Worm (Caenorhabditis elegans) whole organism, L3 larva: ENCODE data around the gene clec-255.

Source experiments
- R02D3.7 ChIP-seq: fragments of 150-350 bp; optimal IDR thresholded peaks from 2 replicates; lab custom pipeline; 2014; ENCODE audit warnings: missing biosample characterization, missing genetic modification characterization
- ZK546.5 ChIP-seq: sonication (generic microtip); optimal IDR thresholded peaks from 2 replicates; lab custom pipeline; 2017; ENCODE audit warnings: missing biosample characterization, missing genetic modification characterization
- aly-2 ChIP-seq: fragments of 150-350 bp; optimal IDR thresholded peaks from 2 replicates; lab custom pipeline; 2014; ENCODE audit warnings: missing biosample characterization, missing genetic modification characterization
- ama-1 ChIP-seq: fragments of 150-350 bp; optimal IDR thresholded peaks from 2 replicates; lab custom pipeline; 2018
- ceh-16 ChIP-seq: sonication (generic microtip); optimal IDR thresholded peaks from 2 replicates; lab custom pipeline; 2017; ENCODE audit warnings: missing biosample characterization, missing genetic modification characterization
- ceh-28 ChIP-seq: fragments of 150-350 bp; optimal IDR thresholded peaks from 2 replicates; lab custom pipeline; 2014; ENCODE audit warnings: missing biosample characterization, missing genetic modification reagents, missing genetic modification characterization
- ceh-82 ChIP-seq: fragments of 150-350 bp; optimal IDR thresholded peaks from 2 replicates; lab custom pipeline; 2014; ENCODE audit warnings: missing biosample characterization, missing genetic modification characterization
- ceh-9 ChIP-seq: sonication (generic microtip); optimal IDR thresholded peaks from 2 replicates; lab custom pipeline; 2018; ENCODE audit warnings: missing biosample characterization, missing genetic modification characterization
- daf-12 ChIP-seq: fragments of 150-350 bp; optimal IDR thresholded peaks from 2 replicates; lab custom pipeline; 2014; ENCODE audit warnings: missing biosample characterization, missing genetic modification reagents, missing genetic modification characterization
- egl-27 ChIP-seq: sonication (generic microtip); optimal IDR thresholded peaks from 4 replicates; lab custom pipeline; 2017; ENCODE audit warnings: missing biosample characterization, missing genetic modification reagents, missing genetic modification characterization
- elt-1 ChIP-seq: fragments of 150-350 bp; optimal IDR thresholded peaks from 2 replicates; lab custom pipeline; 2014; ENCODE audit warnings: missing biosample characterization, missing genetic modification characterization
- elt-2 ChIP-seq: sonication (generic microtip); optimal IDR thresholded peaks from 2 replicates; lab custom pipeline; 2016; ENCODE audit warnings: missing genetic modification reagents, mild to moderate bottlenecking, missing genetic modification characterization, missing compliant biosample characterization
- elt-3 ChIP-seq, 3 experiments: fragments of 150-350 bp in 1 of 3; sonication (generic microtip) in 2 of 3; optimal IDR thresholded peaks; 2 replicates in 2 of 3; 4 replicates in 1 of 3; lab custom pipeline; 2014 to 2017; ENCODE audit warnings: missing biosample characterization in 3 of 3, missing genetic modification characterization in 3 of 3
- eor-1 ChIP-seq, 2 experiments: fragments of 150-350 bp; optimal IDR thresholded peaks; 2 replicates each; lab custom pipeline; 2014 to 2018; ENCODE audit warnings: missing biosample characterization in 2 of 2, missing genetic modification characterization in 2 of 2
- fkh-10 ChIP-seq: sonication (generic microtip); optimal IDR thresholded peaks from 2 replicates; lab custom pipeline; 2017; ENCODE audit warnings: missing biosample characterization, missing genetic modification reagents, missing genetic modification characterization
- fkh-2 ChIP-seq: fragments of 150-350 bp; optimal IDR thresholded peaks from 2 replicates; lab custom pipeline; 2014; ENCODE audit warnings: missing biosample characterization, missing genetic modification reagents, missing genetic modification characterization
- fos-1 ChIP-seq: fragments of 150-350 bp; optimal IDR thresholded peaks from 2 replicates; lab custom pipeline; 2014; ENCODE audit warnings: missing biosample characterization, missing genetic modification characterization
- jun-1 ChIP-seq: fragments of 150-350 bp; optimal IDR thresholded peaks from 2 replicates; lab custom pipeline; 2014; ENCODE audit warnings: missing biosample characterization, missing genetic modification reagents, missing genetic modification characterization
- lin-15B ChIP-seq: fragments of 150-350 bp; optimal IDR thresholded peaks from 2 replicates; lab custom pipeline; 2014; ENCODE audit warnings: missing biosample characterization, missing genetic modification characterization
- lin-39 ChIP-seq: fragments of 150-350 bp; optimal IDR thresholded peaks from 2 replicates; lab custom pipeline; 2018; ENCODE audit warnings: missing biosample characterization, missing genetic modification reagents, missing genetic modification characterization
- mdl-1 ChIP-seq: fragments of 150-350 bp; optimal IDR thresholded peaks from 2 replicates; lab custom pipeline; 2014; ENCODE audit warnings: missing biosample characterization, missing genetic modification characterization
- mml-1 ChIP-seq: fragments of 150-350 bp; sonication (generic microtip); optimal IDR thresholded peaks from 3 replicates; lab custom pipeline; 2014; ENCODE audit warnings: missing biosample characterization, missing genetic modification characterization
- nfya-1 ChIP-seq: sonication (generic microtip); optimal IDR thresholded peaks from 2 replicates; lab custom pipeline; 2017; ENCODE audit warnings: missing genetic modification characterization, mild to moderate bottlenecking, missing compliant biosample characterization, antibody characterized with exemption, moderate library complexity; ENCODE audit not compliant: insufficient read depth
- nhr-11 ChIP-seq: fragments of 150-350 bp; optimal IDR thresholded peaks from 2 replicates; lab custom pipeline; 2014; ENCODE audit warnings: missing biosample characterization, missing genetic modification characterization
- nhr-12 ChIP-seq: fragments of 150-350 bp; optimal IDR thresholded peaks from 2 replicates; lab custom pipeline; 2014; ENCODE audit warnings: missing biosample characterization, missing genetic modification characterization
- nhr-23 ChIP-seq: fragments of 150-350 bp; optimal IDR thresholded peaks from 2 replicates; lab custom pipeline; 2014; ENCODE audit warnings: missing biosample characterization, missing genetic modification reagents, missing genetic modification characterization
- nhr-237 ChIP-seq: fragments of 150-350 bp; optimal IDR thresholded peaks from 2 replicates; lab custom pipeline; 2014; ENCODE audit warnings: missing biosample characterization, missing genetic modification characterization
- nhr-25 ChIP-seq: sonication (generic microtip); optimal IDR thresholded peaks from 2 replicates; lab custom pipeline; 2017; ENCODE audit warnings: missing biosample characterization, missing genetic modification characterization
- nhr-28 ChIP-seq: fragments of 150-350 bp; optimal IDR thresholded peaks from 2 replicates; lab custom pipeline; 2014; ENCODE audit warnings: missing biosample characterization, missing genetic modification characterization
- nhr-67 ChIP-seq: fragments of 150-350 bp; optimal IDR thresholded peaks from 2 replicates; lab custom pipeline; 2014; ENCODE audit warnings: missing biosample characterization, missing genetic modification characterization
- nhr-76 ChIP-seq: fragments of 150-350 bp; sonication (generic microtip); optimal IDR thresholded peaks from 5 replicates; lab custom pipeline; 2014; ENCODE audit warnings: missing biosample characterization, missing genetic modification characterization
- pha-4 ChIP-seq: fragments of 150-350 bp; optimal IDR thresholded peaks from 2 replicates; lab custom pipeline; 2014; ENCODE audit warnings: missing biosample characterization, missing genetic modification reagents, missing genetic modification characterization
- pqm-1 ChIP-seq: fragments of 150-350 bp; optimal IDR thresholded peaks from 2 replicates; lab custom pipeline; 2017; ENCODE audit warnings: missing biosample characterization, missing genetic modification characterization, inconsistent platforms
- sea-2 ChIP-seq: fragments of 150-350 bp; sonication (generic microtip); optimal IDR thresholded peaks from 4 replicates; lab custom pipeline; 2014; ENCODE audit warnings: missing biosample characterization, missing genetic modification reagents, missing genetic modification characterization
- snpc-4 ChIP-seq: fragments of 150-350 bp; optimal IDR thresholded peaks from 2 replicates; lab custom pipeline; 2014; ENCODE audit warnings: missing biosample characterization, missing genetic modification characterization
- tbx-2 ChIP-seq: sonication (generic microtip); optimal IDR thresholded peaks from 2 replicates; lab custom pipeline; 2016; ENCODE audit warnings: mild to moderate bottlenecking, missing genetic modification characterization, missing compliant biosample characterization
- unc-39 ChIP-seq: sonication (generic microtip); optimal IDR thresholded peaks from 4 replicates; lab custom pipeline; 2017; ENCODE audit warnings: missing biosample characterization, missing genetic modification characterization
- unc-62 ChIP-seq: fragments of 150-350 bp; sonication (generic microtip); optimal IDR thresholded peaks from 4 replicates; lab custom pipeline; 2014; ENCODE audit warnings: missing biosample characterization, missing genetic modification reagents, missing genetic modification characterization
- zag-1 ChIP-seq: fragments of 150-350 bp; optimal IDR thresholded peaks from 2 replicates; lab custom pipeline; 2014; ENCODE audit warnings: missing biosample characterization, missing genetic modification characterization
- ztf-11 ChIP-seq: fragments of 150-350 bp; optimal IDR thresholded peaks from 2 replicates; lab custom pipeline; 2014; ENCODE audit warnings: missing biosample characterization, missing genetic modification characterization
- ztf-4 ChIP-seq: fragments of 150-350 bp; optimal IDR thresholded peaks from 2 replicates; lab custom pipeline; 2014; ENCODE audit warnings: missing biosample characterization, missing genetic modification characterization

The clec-255 gene

ce11 chrV:18748726-18749125, 21.8 kb downstream of the clec-255 start, which contains the start of gene clec-252:
Gene clec-252, minus strand, starts transcription at chrV:18748826.
- TF ChIP-seq lin-15B (tag; lab: Kevin White, UChicago) = no peak
- TF ChIP-seq R02D3.7 (tag; lab: Kevin White, UChicago) = no peak
- no peak for TF ChIP-seq nhr-11 (tag; lab: Kevin White, UChicago)
- TF ChIP-seq nhr-23 (tag; lab: Kevin White, UChicago) = no peak
- TF ChIP-seq daf-12 (tag; lab: Kevin White, UChicago) = no peak
- TF ChIP-seq ztf-4 (tag; lab: Kevin White, UChicago) = no peak
- TF ChIP-seq nfya-1 (tag; lab: Kevin White, UChicago) = no peak
- TF ChIP-seq ceh-82 = no peak
- no peak for TF ChIP-seq aly-2 (tag; lab: Kevin White, UChicago)
- TF ChIP-seq mml-1 = no peak
- no peak for TF ChIP-seq ceh-28
- TF ChIP-seq ama-1 (lab: Kevin White, UChicago) = no peak
- TF ChIP-seq pqm-1 = no peak
- TF ChIP-seq lin-39 = no peak
- no peak for TF ChIP-seq pha-4
- TF ChIP-seq nhr-12 (tag; lab: Kevin White, UChicago) = no peak
- TF ChIP-seq elt-1 (tag; lab: Kevin White, UChicago) = no peak
- TF ChIP-seq sea-2 (GFP tag; lab: Kevin White, UChicago) = no peak
- TF ChIP-seq nhr-28 = no peak
- no peak for TF ChIP-seq unc-62

DNA sequence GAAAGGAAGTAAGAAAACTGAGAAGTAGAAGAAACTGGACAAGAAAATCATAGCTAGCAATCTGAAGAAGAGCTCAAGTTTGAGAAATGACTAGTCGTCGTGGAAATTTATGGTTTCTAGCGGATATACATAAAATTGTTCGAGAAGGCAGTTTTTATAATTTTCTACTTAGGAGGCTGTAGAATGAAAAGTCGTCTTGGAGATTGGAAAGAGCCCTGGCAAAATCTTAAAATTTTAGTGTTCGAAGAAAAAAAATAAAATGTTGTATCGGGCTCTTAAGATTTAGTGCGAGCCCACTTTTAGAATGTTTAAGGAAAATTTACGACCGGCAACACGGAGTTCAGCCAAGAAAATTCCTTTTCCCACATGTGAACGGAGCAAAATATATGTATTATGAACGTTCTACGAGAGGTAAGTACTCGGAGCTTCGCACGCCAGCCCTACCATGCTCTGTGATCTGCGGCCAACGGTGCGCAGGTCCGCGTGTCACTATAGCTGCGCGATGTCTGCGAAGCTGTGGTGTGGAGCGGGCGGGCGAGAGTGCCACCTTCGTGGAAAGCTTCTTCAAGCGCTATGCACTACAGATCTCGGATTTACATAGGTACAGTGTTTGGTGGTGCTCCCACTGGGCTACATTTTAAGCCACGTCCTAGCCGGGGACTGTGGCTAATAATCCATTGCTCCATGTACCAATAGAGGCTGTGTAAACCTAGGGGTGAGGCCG, 23.4 kb downstream of the clec-255 start, which contains the start of gene clec-251:
TSS of gene clec-251 (minus strand) at position 51 of the 724 bp plus-strand sequence.
- TF ChIP-seq ceh-82 (no peak), elt-2 (tag; lab: Kevin White, UChicago) (no peak), pqm-1 (no peak), nhr-28 (no peak), sea-2 (GFP tag; lab: Kevin White, UChicago) (no peak), ceh-28 (no peak), nhr-76 (tag; lab: Kevin White, UChicago) (no peak), mdl-1 (no peak), fkh-2 (tag; lab: Kevin White, UChicago) (no peak), fos-1 (tag; lab: Kevin White, UChicago) (no peak), zag-1 (tag; lab: Kevin White, UChicago) (no peak), pha-4 (no peak), ama-1 (lab: Kevin White, UChicago) (no peak), mml-1 (no peak), ztf-11 (tag; lab: Kevin White, UChicago) (no peak), fkh-10 (GFP tag; lab: Kevin White, UChicago) (no peak), elt-3 (tag; optimal IDR thresholded peaks at IDR 0.05; lab: Kevin White, UChicago) (no peak)

DNA sequence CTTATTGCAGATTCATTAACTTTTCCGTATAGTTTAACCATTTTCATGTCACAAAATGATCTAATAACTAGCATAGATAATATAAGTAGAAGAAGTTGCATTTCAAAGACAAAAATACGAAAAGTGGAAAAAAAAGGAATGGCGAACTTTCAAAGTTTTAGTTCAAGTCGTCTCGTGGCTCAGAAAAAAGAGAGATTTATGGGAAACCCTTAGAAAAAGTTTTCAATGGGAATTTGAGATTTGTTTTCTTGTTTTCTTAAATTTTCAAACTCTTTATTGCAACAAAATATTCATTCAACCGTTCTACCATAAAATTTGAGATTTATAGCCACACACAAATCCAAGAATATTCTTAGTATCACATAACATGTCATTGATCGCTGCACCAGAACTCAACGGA, 28.4 kb downstream of the clec-255 start, which contains the start of gene clec-250:
TSS of gene clec-250 (minus strand) at position 101 of the 400 bp plus-strand sequence.
- no peak for TF ChIP-seq zag-1 (tag; lab: Kevin White, UChicago)
- TF ChIP-seq sea-2 (GFP tag; lab: Kevin White, UChicago) = no peak
- TF ChIP-seq nhr-67 = no peak
- no peak for TF ChIP-seq ceh-9 (tag; lab: Kevin White, UChicago)
- no peak for TF ChIP-seq mml-1

DNA sequence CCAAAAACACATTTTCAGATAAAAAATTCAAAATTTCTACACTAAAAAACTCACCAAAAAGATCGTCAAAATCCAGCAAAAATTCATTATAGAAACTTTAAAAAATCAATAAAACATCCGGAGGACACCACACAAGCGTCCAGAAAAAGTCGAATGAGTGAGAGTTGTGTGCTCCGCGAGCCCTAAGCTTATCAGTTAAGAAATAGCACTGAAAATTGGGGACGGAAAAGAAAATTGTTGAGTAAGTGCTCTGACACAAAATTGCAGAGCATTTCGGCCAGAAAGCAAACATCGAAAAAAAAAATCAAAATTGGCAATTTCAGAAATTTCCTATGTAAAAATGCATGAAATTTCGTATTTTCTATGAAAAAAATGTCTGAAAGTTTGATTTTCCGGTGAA, 32.9 kb downstream of the clec-255 start:
- TF ChIP-seq nhr-25 (tag; lab: Kevin White, UChicago) = no peak
- TF ChIP-seq ceh-16 = no peak
- no peak for TF ChIP-seq nhr-76 (tag; lab: Kevin White, UChicago)
- TF ChIP-seq unc-39 (tag; lab: Kevin White, UChicago) = no peak
- TF ChIP-seq snpc-4 (tag; lab: Kevin White, UChicago) = no peak
- TF ChIP-seq nhr-11 (tag; lab: Kevin White, UChicago) = no peak
- no peak for TF ChIP-seq sea-2 (GFP tag; lab: Kevin White, UChicago)
- no peak for TF ChIP-seq tbx-2 (tag; lab: Kevin White, UChicago)
- TF ChIP-seq egl-27 (tag; lab: Kevin White, UChicago) = no peak
- TF ChIP-seq ama-1 (lab: Kevin White, UChicago) = no peak
- no peak for TF ChIP-seq nhr-237 (tag; lab: Kevin White, UChicago)
- TF ChIP-seq jun-1 (tag; lab: Kevin White, UChicago) = no peak
- no peak for TF ChIP-seq daf-12 (tag; lab: Kevin White, UChicago)
- no peak for TF ChIP-seq eor-1 (tag; optimal IDR thresholded peaks at IDR 0.05; lab: Kevin White, UChicago)
- no peak for TF ChIP-seq ztf-11 (tag; lab: Kevin White, UChicago)
- TF ChIP-seq ZK546.5 (tag; lab: Kevin White, UChicago) = no peak
